Worm (Caenorhabditis elegans) whole organism, L1 larva: ENCODE data around the gene T02G5.3.

Experiments used
- C16A3.4 ChIP-seq: fragments of 150-350 bp; optimal IDR thresholded peaks from 2 replicates; lab custom pipeline; 2014; ENCODE audit warnings: missing biosample characterization, missing genetic modification characterization
- alr-1 ChIP-seq: fragments of 200-800 bp; sonication (Bioruptor generic); optimal IDR thresholded peaks from 2 replicates; lab custom pipeline; 2018; ENCODE audit warnings: borderline replicate concordance, mild to moderate bottlenecking, missing genetic modification characterization, missing compliant biosample characterization
- aly-2 ChIP-seq: fragments of 150-350 bp; optimal IDR thresholded peaks from 2 replicates; lab custom pipeline; 2014; ENCODE audit warnings: missing biosample characterization, missing genetic modification characterization
- blmp-1 ChIP-seq: fragments of 150-350 bp; optimal IDR thresholded peaks from 2 replicates; lab custom pipeline; 2014; ENCODE audit warnings: missing biosample characterization, missing genetic modification characterization
- ceh-63 ChIP-seq: fragments of 200-800 bp; sonication (Bioruptor generic); optimal IDR thresholded peaks from 2 replicates; lab custom pipeline; 2018; ENCODE audit warnings: mild to moderate bottlenecking, missing genetic modification characterization, missing compliant biosample characterization
- ceh-82 ChIP-seq, 3 experiments: fragments of 150-350 bp in 1 of 3; sonication (generic microtip) in 2 of 3; optimal IDR thresholded peaks; 2 replicates each; lab custom pipeline; 2014 to 2017; ENCODE audit warnings: missing biosample characterization in 3 of 3, missing genetic modification characterization in 3 of 3
- ceh-90 ChIP-seq: sonication (generic microtip); optimal IDR thresholded peaks from 2 replicates; lab custom pipeline; 2016; ENCODE audit warnings: missing genetic modification characterization, missing compliant biosample characterization
- ces-1 ChIP-seq: fragments of 150-350 bp; optimal IDR thresholded peaks from 2 replicates; lab custom pipeline; 2014; ENCODE audit warnings: missing biosample characterization, missing genetic modification reagents, missing genetic modification characterization
- dpl-1 ChIP-seq, 3 experiments: fragments of 150-350 bp in 2 of 3; sonication (generic microtip) in 1 of 3; optimal IDR thresholded peaks; 2 replicates each; lab custom pipeline; 2014 to 2017; ENCODE audit warnings: missing biosample characterization in 3 of 3, missing genetic modification characterization in 3 of 3, missing genetic modification reagents in 3 of 3
- dsc-1 ChIP-seq: sonication (generic microtip); optimal IDR thresholded peaks from 2 replicates; lab custom pipeline; 2016; ENCODE audit warnings: mild to moderate bottlenecking, missing genetic modification characterization, missing compliant biosample characterization
- efl-1 ChIP-seq, 4 experiments: fragments of 150-350 bp; optimal IDR thresholded peaks in 3 of 4; peaks in 1 of 4; 1 replicate in 1 of 4; 2 replicates in 3 of 4; lab custom pipeline; 2014; ENCODE audit warnings: missing biosample characterization in 2 of 4, missing genetic modification characterization in 2 of 4, missing genetic modification reagents in 2 of 4
- efl-3 ChIP-seq: fragments of 200-800 bp; sonication (Bioruptor generic); optimal IDR thresholded peaks from 2 replicates; lab custom pipeline; 2018; ENCODE audit warnings: mild to moderate bottlenecking, missing genetic modification characterization, missing compliant biosample characterization
- ets-5 ChIP-seq: fragments of 200-800 bp; sonication (Bioruptor generic); IDR thresholded peaks from 2 replicates; pipeline ENCODE4 v1.3.6; 2022; ENCODE audit warnings: missing genetic modification characterization, missing compliant biosample characterization
- fkh-10 ChIP-seq: sonication (generic microtip); optimal IDR thresholded peaks from 2 replicates; lab custom pipeline; 2017; ENCODE audit warnings: missing biosample characterization, missing genetic modification reagents, missing genetic modification characterization
- fkh-4 ChIP-seq: sonication (generic microtip); optimal IDR thresholded peaks from 2 replicates; lab custom pipeline; 2016; ENCODE audit warnings: missing compliant biosample characterization, missing genetic modification characterization, borderline replicate concordance
- fos-1 ChIP-seq: fragments of 150-350 bp; optimal IDR thresholded peaks from 2 replicates; lab custom pipeline; 2014; ENCODE audit warnings: missing biosample characterization, missing genetic modification characterization
- grh-1 ChIP-seq: fragments of 200-800 bp; sonication (Bioruptor generic); IDR thresholded peaks from 2 replicates; pipeline ENCODE4 v1.3.6; 2022; ENCODE audit warnings: missing genetic modification reagents, missing genetic modification characterization, missing compliant biosample characterization
- hlh-17 ChIP-seq: fragments of 200-800 bp; sonication (Bioruptor generic); optimal IDR thresholded peaks from 2 replicates; lab custom pipeline; 2018; ENCODE audit warnings: missing genetic modification characterization, mild to moderate bottlenecking, missing compliant biosample characterization, moderate library complexity, borderline replicate concordance
- hpl-2 ChIP-seq: fragments of 150-350 bp; optimal IDR thresholded peaks from 2 replicates; lab custom pipeline; 2014; ENCODE audit warnings: missing biosample characterization, missing genetic modification reagents, missing genetic modification characterization
- irx-1 ChIP-seq: sonication (generic microtip); optimal IDR thresholded peaks from 2 replicates; lab custom pipeline; 2016; ENCODE audit warnings: missing genetic modification characterization, missing compliant biosample characterization
- jun-1 ChIP-seq: fragments of 150-350 bp; optimal IDR thresholded peaks from 2 replicates; lab custom pipeline; 2014; ENCODE audit warnings: missing biosample characterization, missing genetic modification reagents, missing genetic modification characterization
- lin-13 ChIP-seq: fragments of 150-350 bp; optimal IDR thresholded peaks from 2 replicates; lab custom pipeline; 2014; ENCODE audit warnings: missing biosample characterization, missing genetic modification reagents, missing genetic modification characterization
- lin-14 ChIP-seq: fragments of 200-800 bp; sonication (Bioruptor generic); optimal IDR thresholded peaks from 2 replicates; lab custom pipeline; 2018; ENCODE audit warnings: mild to moderate bottlenecking, missing genetic modification characterization, moderate library complexity, missing compliant biosample characterization
- lin-35 ChIP-seq, 2 experiments: fragments of 150-350 bp; optimal IDR thresholded peaks; 2 replicates each; lab custom pipeline; 2014; ENCODE audit warnings: missing biosample characterization in 2 of 2, missing genetic modification characterization in 2 of 2, missing genetic modification reagents in 2 of 2
- lin-39 ChIP-seq: fragments of 150-350 bp; optimal IDR thresholded peaks from 2 replicates; lab custom pipeline; 2014; ENCODE audit warnings: missing biosample characterization, missing genetic modification reagents, missing genetic modification characterization
- mdl-1 ChIP-seq, 2 experiments: fragments of 150-350 bp; optimal IDR thresholded peaks; 2 replicates each; lab custom pipeline; 2014 to 2017; ENCODE audit warnings: missing biosample characterization in 2 of 2, missing genetic modification characterization in 2 of 2, inconsistent platforms in 1 of 2
- mef-2 ChIP-seq: fragments of 150-350 bp; optimal IDR thresholded peaks from 2 replicates; lab custom pipeline; 2014; ENCODE audit warnings: missing biosample characterization, missing genetic modification characterization
- mep-1 ChIP-seq: fragments of 150-350 bp; optimal IDR thresholded peaks from 2 replicates; lab custom pipeline; 2014; ENCODE audit warnings: missing biosample characterization, missing genetic modification characterization
- nhr-12 ChIP-seq: sonication (generic microtip); optimal IDR thresholded peaks from 2 replicates; lab custom pipeline; 2017; ENCODE audit warnings: missing biosample characterization, missing genetic modification characterization
- nhr-19 ChIP-seq: fragments of 200-800 bp; sonication (Bioruptor generic); conservative IDR thresholded peaks from 2 replicates; pipeline ENCODE4 v1.3.6; 2022; ENCODE audit warnings: missing genetic modification characterization, missing compliant biosample characterization
- nhr-20 ChIP-seq: sonication (generic microtip); optimal IDR thresholded peaks from 2 replicates; lab custom pipeline; 2016; ENCODE audit warnings: mild to moderate bottlenecking, missing genetic modification characterization, missing compliant biosample characterization
- nhr-237 ChIP-seq: fragments of 150-350 bp; optimal IDR thresholded peaks from 2 replicates; lab custom pipeline; 2014; ENCODE audit warnings: missing biosample characterization, missing genetic modification characterization
- nhr-71 ChIP-seq: sonication (generic microtip); optimal IDR thresholded peaks from 2 replicates; lab custom pipeline; 2016; ENCODE audit warnings: mild to moderate bottlenecking, missing genetic modification characterization, moderate library complexity, missing compliant biosample characterization
- nhr-77 ChIP-seq: fragments of 150-350 bp; optimal IDR thresholded peaks from 2 replicates; lab custom pipeline; 2014; ENCODE audit warnings: missing biosample characterization, missing genetic modification characterization
- nhr-84 ChIP-seq: sonication (generic microtip); optimal IDR thresholded peaks from 2 replicates; lab custom pipeline; 2017; ENCODE audit warnings: missing biosample characterization, missing genetic modification characterization
- pax-3 ChIP-seq: fragments of 200-800 bp; sonication (Bioruptor generic); optimal IDR thresholded peaks from 2 replicates; lab custom pipeline; 2018; ENCODE audit warnings: mild to moderate bottlenecking, missing genetic modification characterization, moderate library complexity, missing compliant biosample characterization
- pqm-1 ChIP-seq: sonication (generic microtip); optimal IDR thresholded peaks from 3 replicates; lab custom pipeline; 2017; ENCODE audit warnings: missing biosample characterization, missing genetic modification characterization
- skn-1 ChIP-seq: fragments of 150-350 bp; optimal IDR thresholded peaks from 2 replicates; lab custom pipeline; 2014; ENCODE audit warnings: missing biosample characterization, missing genetic modification characterization
- snpc-4 ChIP-seq: fragments of 150-350 bp; optimal IDR thresholded peaks from 2 replicates; lab custom pipeline; 2014; ENCODE audit warnings: missing biosample characterization, missing genetic modification characterization
- snu-23 ChIP-seq: sonication (generic microtip); optimal IDR thresholded peaks from 2 replicates; lab custom pipeline; 2016; ENCODE audit warnings: missing genetic modification characterization, missing compliant biosample characterization
- sox-4 ChIP-seq: sonication (generic microtip); optimal IDR thresholded peaks from 2 replicates; lab custom pipeline; 2016; ENCODE audit warnings: missing genetic modification characterization, missing compliant biosample characterization
- unc-130 ChIP-seq: fragments of 150-350 bp; optimal IDR thresholded peaks from 2 replicates; lab custom pipeline; 2017; ENCODE audit warnings: missing biosample characterization, missing genetic modification characterization, inconsistent platforms
- unc-30 ChIP-seq: sonication (generic microtip); optimal IDR thresholded peaks from 2 replicates; lab custom pipeline; 2017; ENCODE audit warnings: missing biosample characterization, missing genetic modification characterization
- unc-62 ChIP-seq: fragments of 150-350 bp; optimal IDR thresholded peaks from 2 replicates; lab custom pipeline; 2014; ENCODE audit warnings: missing biosample characterization, missing genetic modification reagents, missing genetic modification characterization
- unc-86 ChIP-seq: sonication (generic microtip); optimal IDR thresholded peaks from 2 replicates; lab custom pipeline; 2016; ENCODE audit warnings: missing genetic modification characterization, missing compliant biosample characterization
- vab-15 ChIP-seq: sonication (generic microtip); optimal IDR thresholded peaks from 2 replicates; lab custom pipeline; 2017; ENCODE audit warnings: missing genotype, mild to moderate bottlenecking, missing genetic modification characterization, missing compliant biosample characterization
- xbp-1 ChIP-seq: sonication (generic microtip); optimal IDR thresholded peaks from 2 replicates; lab custom pipeline; 2016; ENCODE audit warnings: missing genetic modification characterization, missing compliant biosample characterization
- zag-1 ChIP-seq: fragments of 150-350 bp; optimal IDR thresholded peaks from 2 replicates; lab custom pipeline; 2014; ENCODE audit warnings: missing biosample characterization, missing genetic modification characterization
- zip-4 ChIP-seq: fragments of 200-800 bp; sonication (Bioruptor generic); optimal IDR thresholded peaks from 2 replicates; lab custom pipeline; 2018; ENCODE audit warnings: mild to moderate bottlenecking, missing genetic modification characterization, moderate library complexity, missing compliant biosample characterization
- ztf-4 ChIP-seq: fragments of 150-350 bp; optimal IDR thresholded peaks from 2 replicates; lab custom pipeline; 2014; ENCODE audit warnings: missing biosample characterization, missing genetic modification characterization

Gene T02G5.3

DNA sequence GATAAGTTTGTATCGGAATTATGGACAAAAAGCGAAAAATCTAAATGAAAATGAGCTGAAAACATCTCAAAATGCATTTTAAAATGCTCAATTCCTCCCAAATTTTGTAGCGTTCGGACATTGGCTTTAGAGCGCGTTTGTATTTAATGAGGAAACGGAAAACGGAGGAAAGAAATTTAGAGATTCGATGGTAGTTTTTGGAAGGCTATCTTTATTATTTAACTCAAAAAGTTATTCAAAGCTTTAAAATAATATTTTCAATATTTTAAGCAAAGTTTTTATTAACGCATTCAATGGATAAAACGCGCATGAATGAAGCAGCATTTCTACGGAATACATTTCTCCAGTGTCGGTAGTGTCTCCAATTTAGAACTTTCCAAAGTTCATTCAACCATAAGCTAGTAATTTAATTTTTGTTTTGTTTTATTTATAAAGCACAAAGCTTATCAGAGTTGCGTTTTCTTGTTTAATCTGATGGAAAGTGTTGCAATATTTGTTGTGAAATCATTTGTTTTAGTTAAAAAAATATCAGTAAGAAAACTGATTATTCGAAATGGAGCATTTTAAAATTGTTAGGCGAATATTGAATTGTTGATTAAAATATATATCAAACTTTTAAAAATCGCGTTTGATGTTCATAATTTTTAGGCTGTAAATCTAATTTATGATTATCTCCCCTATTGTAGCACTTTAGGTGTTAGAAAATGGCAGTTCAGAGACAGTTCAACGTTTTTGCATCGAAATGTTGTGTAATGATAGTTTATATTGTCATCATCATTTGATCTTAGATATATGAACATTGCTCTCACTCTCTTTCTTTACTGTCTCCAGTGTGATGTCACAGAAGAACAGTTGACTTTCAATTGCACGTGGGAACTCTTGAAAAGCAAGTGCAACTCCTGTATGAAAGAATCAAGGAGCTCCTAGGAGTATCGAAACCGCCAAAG lies 20.3 kb upstream of the T02G5.3 start (continued):
- TF ChIP-seq mdl-1 (tag; optimal IDR thresholded peaks at IDR 0.05; lab: Kevin White, UChicago): peak in 1 of 2 experiments; percentile 17
- TF ChIP-seq dpl-1 (GFP tag; optimal IDR thresholded peaks at IDR 0.05; lab: Kevin White, UChicago): peak; percentile 55 to 71 (median 61)
- TF ChIP-seq skn-1 (tag; lab: Kevin White, UChicago): peak; percentile 77
- TF ChIP-seq zag-1: no peak
- peak; percentile 65 for TF ChIP-seq vab-15 (tag; lab: Kevin White, UChicago)
- TF ChIP-seq pqm-1: no peak
- no peak for TF ChIP-seq grh-1 (GFP tag; lab: Robert Waterston, UW)
- TF ChIP-seq hlh-17 (GFP tag; lab: Kevin White, UChicago): no peak
- TF ChIP-seq unc-30 (tag; lab: Kevin White, UChicago): no peak
- no peak for TF ChIP-seq ets-5
- TF ChIP-seq ces-1 (GFP tag; lab: Kevin White, UChicago): no peak
- peak; percentile 17 for TF ChIP-seq fkh-4 (tag; lab: Kevin White, UChicago)
- TF ChIP-seq nhr-77 (tag; lab: Kevin White, UChicago): peak; percentile 37
- no peak for TF ChIP-seq ceh-63 (GFP tag; lab: Kevin White, UChicago)
- no peak for TF ChIP-seq zip-4 (GFP tag; lab: Kevin White, UChicago)
- TF ChIP-seq fos-1 (tag; lab: Kevin White, UChicago): peak; percentile 62
- TF ChIP-seq nhr-237 (tag; lab: Kevin White, UChicago): peak; percentile 58
- TF ChIP-seq hpl-2 (GFP tag; lab: Kevin White, UChicago): no peak
- TF ChIP-seq lin-13 (GFP tag; lab: Kevin White, UChicago): peak; percentile 54
- peak; percentile 8 for TF ChIP-seq fkh-10
- TF ChIP-seq nhr-71 (tag; lab: Kevin White, UChicago): peak; percentile 84
- TF ChIP-seq nhr-19 (GFP tag; lab: Robert Waterston, UW): peak; percentile 56
- TF ChIP-seq snpc-4 (tag; lab: Kevin White, UChicago): peak; percentile 66
- peak; percentile 86 for TF ChIP-seq pax-3
- no peak for TF ChIP-seq jun-1 (tag; lab: Kevin White, UChicago)
- peak; percentile 55 for TF ChIP-seq blmp-1 (tag; lab: Kevin White, UChicago)
- no peak for TF ChIP-seq ztf-4
- TF ChIP-seq unc-86 (tag; lab: Kevin White, UChicago): peak; percentile 59
- TF ChIP-seq ceh-90 (tag; lab: Kevin White, UChicago): peak; percentile 77
- no peak for TF ChIP-seq nhr-12 (tag; lab: Kevin White, UChicago)
- peak; percentile 79 for TF ChIP-seq nhr-20 (tag; lab: Kevin White, UChicago)
- TF ChIP-seq efl-3: no peak
- TF ChIP-seq xbp-1: peak; percentile 81
- no peak for TF ChIP-seq unc-62 (GFP tag; lab: Kevin White, UChicago)
- peak; percentile 79 for TF ChIP-seq snu-23 (GFP tag; lab: Kevin White, UChicago)
- TF ChIP-seq aly-2 (tag; lab: Kevin White, UChicago): peak; percentile 12
- peak; percentile 66 for TF ChIP-seq irx-1 (tag; lab: Kevin White, UChicago)
- TF ChIP-seq C16A3.4 (tag; lab: Kevin White, UChicago): peak; percentile 86
- TF ChIP-seq dsc-1 (tag; lab: Kevin White, UChicago): peak; percentile 75
- no peak for TF ChIP-seq lin-39
- peak; percentile 94 for TF ChIP-seq lin-14
- TF ChIP-seq, all 84 proteins: peak for 53

DNA sequence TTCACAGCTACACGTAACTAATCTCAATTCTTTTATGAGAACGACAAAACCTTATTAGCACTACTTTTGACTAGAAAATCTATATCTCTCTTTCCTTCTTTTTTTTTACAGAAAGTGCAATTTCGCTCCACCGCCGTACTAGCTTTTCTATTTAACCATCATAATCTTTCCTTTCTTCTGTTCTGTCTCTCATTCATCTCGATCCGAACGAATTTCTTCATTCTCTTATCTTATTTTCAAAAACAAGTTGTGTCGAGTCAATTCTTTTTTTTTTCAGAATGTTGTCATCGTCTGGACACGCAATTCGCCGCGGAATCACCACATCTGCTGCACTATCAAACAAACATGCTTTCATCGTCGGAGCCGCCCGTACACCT lies 19.7 kb upstream of the T02G5.3 start, which contains the start of gene kat-1:
Gene kat-1, plus strand, starts transcription at position 278 of the 377 bp plus-strand sequence.
- TF ChIP-seq ceh-82 (tag; optimal IDR thresholded peaks at IDR 0.05; lab: Kevin White, UChicago) (no peak), mep-1 (no peak), mdl-1 (tag; optimal IDR thresholded peaks at IDR 0.05; lab: Kevin White, UChicago) (no peak), ets-5 (no peak), mef-2 (tag; lab: Kevin White, UChicago) (no peak), dpl-1 (GFP tag; optimal IDR thresholded peaks at IDR 0.05; lab: Kevin White, UChicago) (no peak), lin-35 (GFP tag; optimal IDR thresholded peaks at IDR 0.05; lab: Kevin White, UChicago) (no peak), sox-4 (tag; lab: Kevin White, UChicago) (no peak), unc-130 (tag; lab: Kevin White, UChicago) (no peak), nhr-84 (tag; lab: Kevin White, UChicago) (no peak), efl-1 (optimal IDR thresholded peaks at IDR 0.05; lab: Kevin White, UChicago) (no peak), efl-1 (GFP tag; optimal IDR thresholded peaks at IDR 0.05 in 1 of 2; lab: Kevin White, UChicago) (no peak), alr-1 (tag; lab: Kevin White, UChicago) (no peak), nhr-71 (tag; lab: Kevin White, UChicago) (no peak)
